Fruit fly (Drosophila melanogaster) whole organism, embryonic: ENCODE results near the gene ZnT63C.

Experiments used
- ATbp ChIP-seq: fragments of 200-800 bp; sonication (Bioruptor generic); optimal IDR thresholded peaks from 2 replicates; lab custom pipeline; 2017; ENCODE audit warnings: missing biosample characterization, mild to moderate bottlenecking, missing genetic modification characterization, missing genetic modification reagents
- Ada2b ChIP-seq: fragments of 200-800 bp; sonication (Bioruptor generic); IDR thresholded peaks from 2 replicates; pipeline ENCODE4 v1.3.6; 2022; ENCODE audit warnings: missing biosample characterization, missing genetic modification characterization
- CG10274 ChIP-seq: fragments of 200-800 bp; sonication (Bioruptor generic); optimal IDR thresholded peaks from 3 replicates; lab custom pipeline; 2017; ENCODE audit warnings: missing biosample characterization, mild to moderate bottlenecking, missing genetic modification characterization
- CG12155 ChIP-seq: fragments of 200-800 bp; sonication (Bioruptor generic); optimal IDR thresholded peaks from 3 replicates; lab custom pipeline; 2016; ENCODE audit warnings: missing biosample characterization, missing genetic modification characterization
- CG12219 ChIP-seq: fragments of 200-800 bp; sonication (Bioruptor generic); optimal IDR thresholded peaks from 3 replicates; lab custom pipeline; 2018; ENCODE audit warnings: missing biosample characterization, mild to moderate bottlenecking, missing genetic modification characterization
- CG13624 ChIP-seq: fragments of 200-800 bp; sonication (Bioruptor generic); optimal IDR thresholded peaks from 2 replicates; lab custom pipeline; 2016; ENCODE audit warnings: missing biosample characterization, missing genetic modification characterization
- CG14050 ChIP-seq: fragments of 200-800 bp; sonication (Bioruptor generic); IDR thresholded peaks from 3 replicates; pipeline ENCODE4 v1.3.6; 2022; ENCODE audit warnings: missing biosample characterization, missing genetic modification characterization
- CG14965 ChIP-seq: fragments of 200-800 bp; sonication (Bioruptor generic); optimal IDR thresholded peaks from 2 replicates; lab custom pipeline; 2016; ENCODE audit warnings: missing biosample characterization, missing genetic modification characterization, borderline replicate concordance
- CG15601 ChIP-seq: fragments of 200-800 bp; sonication (Bioruptor generic); optimal IDR thresholded peaks from 3 replicates; lab custom pipeline; 2019; ENCODE audit warnings: missing biosample characterization, mild to moderate bottlenecking, missing genetic modification characterization, moderate library complexity
- CG18599 ChIP-seq: fragments of 200-800 bp; sonication (Bioruptor generic); optimal IDR thresholded peaks from 3 replicates; lab custom pipeline; 2017; ENCODE audit warnings: missing biosample characterization, missing genetic modification characterization, mild to moderate bottlenecking, moderate library complexity, missing genetic modification reagents
- CG18619 ChIP-seq: fragments of 200-800 bp; sonication (Bioruptor generic); optimal IDR thresholded peaks from 3 replicates; lab custom pipeline; 2017; ENCODE audit warnings: missing biosample characterization, mild to moderate bottlenecking, missing genetic modification characterization
- CG30431 ChIP-seq: fragments of 200-800 bp; sonication (Bioruptor generic); optimal IDR thresholded peaks from 2 replicates; lab custom pipeline; 2017; ENCODE audit warnings: missing biosample characterization, missing genetic modification characterization
- CG31224 ChIP-seq: fragments of 200-800 bp; sonication (Bioruptor generic); IDR thresholded peaks from 2 replicates; pipeline ENCODE4 v1.3.6; 2022; ENCODE audit warnings: missing biosample characterization, missing genetic modification characterization
- CG3163 ChIP-seq: fragments of 200-800 bp; sonication (Bioruptor generic); optimal IDR thresholded peaks from 3 replicates; lab custom pipeline; 2016; ENCODE audit warnings: missing biosample characterization, missing genetic modification characterization
- CG33213 ChIP-seq: fragments of 200-800 bp; sonication (Bioruptor generic); optimal IDR thresholded peaks from 3 replicates; lab custom pipeline; 2016; ENCODE audit warnings: missing biosample characterization, missing genetic modification characterization
- CG7987 ChIP-seq: fragments of 200-800 bp; sonication (Bioruptor generic); optimal IDR thresholded peaks from 2 replicates; lab custom pipeline; 2018; ENCODE audit warnings: missing biosample characterization, mild to moderate bottlenecking, missing genetic modification characterization, moderate library complexity
- Dll ChIP-seq: fragments of 200-800 bp; sonication (Bioruptor generic); IDR thresholded peaks from 4 replicates; pipeline ENCODE4 v1.3.6; 2022; ENCODE audit warnings: missing biosample characterization, missing genetic modification characterization; ENCODE audit not compliant: partially characterized antibody
- Dref ChIP-seq: fragments of 200-800 bp; sonication (Bioruptor generic); IDR thresholded peaks from 2 replicates; pipeline ENCODE4 v1.3.6; 2022; ENCODE audit warnings: missing biosample characterization, missing genetic modification characterization
- Elba2 ChIP-seq: fragments of 200-800 bp; sonication (Bioruptor generic); optimal IDR thresholded peaks from 3 replicates; lab custom pipeline; 2016; ENCODE audit warnings: missing biosample characterization, missing genetic modification characterization
- Hmx ChIP-seq: fragments of 200-800 bp; sonication (Bioruptor generic); optimal IDR thresholded peaks from 2 replicates; lab custom pipeline; 2016; ENCODE audit warnings: missing biosample characterization, missing genetic modification characterization
- MTF-1 ChIP-seq: fragments of 200-800 bp; sonication (Bioruptor generic); optimal IDR thresholded peaks from 2 replicates; lab custom pipeline; 2018; ENCODE audit warnings: missing biosample characterization, mild to moderate bottlenecking, missing genetic modification characterization, borderline replicate concordance
- Mad ChIP-seq: fragments of 200-800 bp; sonication (Bioruptor generic); optimal IDR thresholded peaks from 2 replicates; lab custom pipeline; 2016; ENCODE audit warnings: missing biosample characterization, missing genetic modification characterization
- Nf-YA ChIP-seq: fragments of 200-800 bp; sonication (Bioruptor generic); IDR thresholded peaks from 2 replicates; pipeline ENCODE4 v1.3.6; 2022; ENCODE audit warnings: missing biosample characterization, missing genetic modification characterization
- Opbp ChIP-seq: fragments of 200-800 bp; sonication (Bioruptor generic); IDR thresholded peaks from 3 replicates; pipeline ENCODE4 v1.3.6; 2022; ENCODE audit warnings: missing biosample characterization, missing genetic modification characterization; ENCODE audit not compliant: partially characterized antibody
- Optix ChIP-seq: fragments of 200-800 bp; sonication (Bioruptor generic); IDR thresholded peaks from 3 replicates; pipeline ENCODE4 v1.3.6; 2022; ENCODE audit warnings: missing biosample characterization, missing genetic modification characterization
- bbx ChIP-seq: fragments of 200-800 bp; sonication (Bioruptor generic); IDR thresholded peaks from 2 replicates; pipeline ENCODE4 v1.3.6; 2022; ENCODE audit warnings: missing biosample characterization, missing genetic modification characterization; ENCODE audit not compliant: partially characterized antibody
- cg ChIP-seq: fragments of 200-800 bp; sonication (Bioruptor generic); optimal IDR thresholded peaks from 3 replicates; lab custom pipeline; 2019; ENCODE audit warnings: missing biosample characterization, mild to moderate bottlenecking, missing genetic modification characterization, moderate library complexity
- chinmo ChIP-seq: fragments of 200-800 bp; sonication (Bioruptor generic); IDR thresholded peaks from 4 replicates; pipeline ENCODE4 v1.3.6; 2022; ENCODE audit warnings: missing biosample characterization, missing genetic modification characterization; ENCODE audit not compliant: partially characterized antibody
- fru ChIP-seq: fragments of >200 bp; optimal IDR thresholded peaks from 2 replicates; lab custom pipeline; 2017
- grn ChIP-seq: fragments of 200-800 bp; sonication (Bioruptor generic); optimal IDR thresholded peaks from 3 replicates; lab custom pipeline; 2017; ENCODE audit warnings: missing biosample characterization, missing genetic modification characterization
- gsb-n ChIP-seq: fragments of 200-800 bp; sonication (Bioruptor generic); optimal IDR thresholded peaks from 3 replicates; lab custom pipeline; 2018; ENCODE audit warnings: missing biosample characterization, mild to moderate bottlenecking, missing genetic modification characterization
- gt ChIP-seq: fragments of 200-800 bp; sonication (Bioruptor generic); IDR thresholded peaks from 2 replicates; pipeline ENCODE4 v1.3.6; 2022; ENCODE audit warnings: missing biosample characterization, missing genetic modification characterization
- ham ChIP-seq: fragments of 200-800 bp; sonication (Bioruptor generic); IDR thresholded peaks from 2 replicates; pipeline ENCODE4 v1.3.6; 2022; ENCODE audit warnings: missing biosample characterization, missing genetic modification characterization
- insv ChIP-seq, 2 experiments: fragments of 200-800 bp; sonication (Bioruptor generic); optimal IDR thresholded peaks; 3 replicates each; lab custom pipeline; 2016 to 2018; ENCODE audit warnings: missing biosample characterization in 2 of 2, missing genetic modification characterization in 2 of 2
- kah ChIP-seq: fragments of 200-800 bp; sonication (Bioruptor generic); optimal IDR thresholded peaks from 2 replicates; lab custom pipeline; 2018; ENCODE audit warnings: missing biosample characterization, mild to moderate bottlenecking, missing genetic modification characterization
- lbe ChIP-seq: fragments of 200-800 bp; sonication (Bioruptor generic); optimal IDR thresholded peaks from 2 replicates; lab custom pipeline; 2016; ENCODE audit warnings: missing biosample characterization, mild to moderate bottlenecking, missing genetic modification characterization
- lov ChIP-seq, 2 experiments: fragments of 200-800 bp in 1 of 2; fragments of >200 bp in 1 of 2; sonication (Bioruptor generic) in 1 of 2; IDR thresholded peaks in 1 of 2; optimal IDR thresholded peaks in 1 of 2; 2 replicates in 1 of 2; 3 replicates in 1 of 2; pipeline versions ENCODE4 v1.3.6 to Lab custom; 2017 to 2022; ENCODE audit warnings: missing biosample characterization in 1 of 2, missing genetic modification characterization in 1 of 2
- luna ChIP-seq: fragments of 200-800 bp; sonication (Bioruptor generic); optimal IDR thresholded peaks from 2 replicates; lab custom pipeline; 2016; ENCODE audit warnings: missing biosample characterization, missing genetic modification characterization
- maf-S ChIP-seq: fragments of 200-800 bp; sonication (Bioruptor generic); optimal IDR thresholded peaks from 2 replicates; lab custom pipeline; 2016; ENCODE audit warnings: missing biosample characterization, missing genetic modification characterization
- pros ChIP-seq: fragments of 200-800 bp; sonication (Bioruptor generic); optimal IDR thresholded peaks from 3 replicates; lab custom pipeline; 2019; ENCODE audit warnings: missing biosample characterization, mild to moderate bottlenecking, missing genetic modification characterization, moderate library complexity
- pzg ChIP-seq: fragments of 200-800 bp; sonication (Bioruptor generic); optimal IDR thresholded peaks from 3 replicates; lab custom pipeline; 2018; ENCODE audit warnings: missing biosample characterization, mild to moderate bottlenecking, missing genetic modification characterization, moderate library complexity
- rib ChIP-seq: fragments of 200-800 bp; sonication (Bioruptor generic); IDR thresholded peaks from 2 replicates; pipeline ENCODE4 v1.3.6; 2022; ENCODE audit warnings: missing biosample characterization, missing genetic modification characterization
- ro ChIP-seq: fragments of 200-800 bp; sonication (Bioruptor generic); IDR thresholded peaks from 2 replicates; pipeline ENCODE4 v1.3.6; 2022; ENCODE audit warnings: missing biosample characterization, missing genetic modification characterization
- sd ChIP-seq: fragments of 200-800 bp; sonication (Bioruptor generic); optimal IDR thresholded peaks from 3 replicates; lab custom pipeline; 2018; ENCODE audit warnings: missing biosample characterization, mild to moderate bottlenecking, missing genetic modification characterization, moderate library complexity
- slp2 ChIP-seq: fragments of 200-800 bp; sonication (Bioruptor generic); optimal IDR thresholded peaks from 2 replicates; lab custom pipeline; 2016; ENCODE audit warnings: missing biosample characterization, missing genetic modification characterization
- twi ChIP-seq: fragments of 200-800 bp; optimal IDR thresholded peaks from 2 replicates; lab custom pipeline; 2019; ENCODE audit warnings: missing biosample characterization, mild to moderate bottlenecking, missing genetic modification characterization, moderate library complexity
- wek ChIP-seq: fragments of 200-800 bp; sonication (Bioruptor generic); optimal IDR thresholded peaks from 3 replicates; lab custom pipeline; 2018; ENCODE audit warnings: missing biosample characterization, mild to moderate bottlenecking, missing genetic modification characterization, moderate library complexity
- wor ChIP-seq: fragments of 200-800 bp; sonication (Bioruptor generic); IDR thresholded peaks from 2 replicates; pipeline ENCODE4 v1.3.6; 2022; ENCODE audit warnings: missing biosample characterization, missing genetic modification characterization
- z ChIP-seq: fragments of 200-800 bp; sonication (Bioruptor generic); IDR thresholded peaks from 3 replicates; pipeline ENCODE4 v1.3.6; 2022; ENCODE audit warnings: missing biosample characterization, missing genetic modification characterization

ZnT63C gene

dm6 chr3L:3336368-3337164 lies 33.1 kb downstream of the ZnT63C start, which contains the start of the genes Drsl6 and kst (continued):
- TF ChIP-seq z (GFP tag; lab: Robert Waterston, UW) (no peak), Dll (GFP tag; lab: Robert Waterston, UW) (peak; percentile 30; the same call in 1 of the 4 replicates), slp2 (GFP tag; lab: Kevin White, UChicago) (no peak), CG33213 (GFP tag; lab: Kevin White, UChicago) (peak; percentile 26), CG30431 (no peak), kah (GFP tag; lab: Kevin White, UChicago) (peak; percentile 40), wor (GFP tag; lab: Robert Waterston, UW) (no peak), ro (GFP tag; lab: Robert Waterston, UW) (no peak), Dref (GFP tag; lab: Robert Waterston, UW) (peak; percentile 75), CG12219 (GFP tag; lab: Kevin White, UChicago) (no peak), rib (GFP tag; lab: Robert Waterston, UW) (peak; percentile 60; the same call in 1 of the 2 replicates), pzg (GFP tag; lab: Kevin White, UChicago) (peak; percentile 77), Hmx (GFP tag; lab: Kevin White, UChicago) (no peak), CG14050 (GFP tag; lab: Robert Waterston, UW) (no peak), CG15601 (tag; lab: Kevin White, UChicago) (peak; percentile 23), CG18599 (GFP tag; lab: Kevin White, UChicago) (no peak), Optix (GFP tag; lab: Robert Waterston, UW) (no peak), CG31224 (no peak), grn (GFP tag; lab: Kevin White, UChicago) (peak; percentile 16), maf-S (GFP tag; lab: Kevin White, UChicago) (peak; percentile 29), luna (GFP tag; lab: Kevin White, UChicago) (no peak), insv (GFP tag; optimal IDR thresholded peaks at IDR 0.05; lab: Kevin White, UChicago) (peak in 1 of 2 experiments; percentile 89), Mad (GFP tag; lab: Kevin White, UChicago) (peak; percentile 3), sd (tag; lab: Kevin White, UChicago) (peak; percentile 96), CG10274 (GFP tag; lab: Kevin White, UChicago) (no peak), bbx (GFP tag; lab: Robert Waterston, UW) (no peak; the same call in none of the 2 replicates), chinmo (peak; percentile 75; the same call in 2 of the 4 replicates), CG14965 (GFP tag; lab: Kevin White, UChicago) (no peak), lov (optimal IDR thresholded peaks at IDR 0.05; lab: Kevin White, UChicago) (no peak), lov (GFP tag; IDR thresholded peaks at IDR 0.05; lab: Robert Waterston, UW) (no peak), CG18619 (GFP tag; lab: Kevin White, UChicago) (no peak), Elba2 (peak; percentile 94), CG12155 (GFP tag; lab: Kevin White, UChicago) (no peak), gt (GFP tag; lab: Robert Waterston, UW) (no peak), CG13624 (GFP tag; lab: Kevin White, UChicago) (peak; percentile 6), MTF-1 (GFP tag; lab: Kevin White, UChicago) (peak; percentile 13), cg (no peak), lbe (GFP tag; lab: Kevin White, UChicago) (peak; percentile 13), CG7987 (GFP tag; lab: Kevin White, UChicago) (peak; percentile 30), ham (GFP tag; lab: Robert Waterston, UW) (no peak), gsb-n (tag; lab: Kevin White, UChicago) (no peak), wek (GFP tag; lab: Kevin White, UChicago) (peak; percentile 30), Ada2b (GFP tag; lab: Robert Waterston, UW) (no peak), pros (GFP tag; lab: Kevin White, UChicago) (peak; percentile 37), fru (no peak), twi (tag; lab: Kevin White, UChicago) (no peak), ATbp (GFP tag; lab: Kevin White, UChicago) (peak; percentile 0), CG3163 (peak; percentile 86), Opbp (peak; percentile 70), Nf-YA (peak; percentile 25; the same call in 1 of the 2 replicates)
